Worm (Caenorhabditis elegans): Measurements from ENCODE around the gene cyp-13A10.

DNA sequence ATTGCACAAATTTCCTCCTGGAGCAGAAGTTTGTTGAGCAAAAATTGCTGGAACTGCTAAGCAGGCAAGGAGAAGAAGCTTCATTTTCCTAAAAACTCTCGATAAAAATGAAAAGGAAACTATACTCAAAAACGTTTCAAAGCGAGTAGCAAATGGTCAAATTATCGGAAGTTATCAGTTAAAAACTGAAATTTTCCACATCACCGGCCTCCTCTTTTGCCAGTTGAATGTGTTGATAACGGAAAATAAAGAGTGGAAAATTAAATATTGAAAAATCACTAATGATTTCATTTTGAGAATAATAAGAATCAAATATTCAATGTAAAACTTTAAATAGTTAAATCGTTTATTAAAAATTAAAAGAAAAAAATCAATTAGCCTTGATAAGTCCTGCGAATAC lies 3.8 kb downstream of the cyp-13A10 start, which contains the start of gene ZK1320.2:
- no peak for TF ChIP-seq ztf-23 (GFP tag; IDR thresholded peaks at IDR 0.05)
- TF ChIP-seq tab-1 (GFP tag; IDR thresholded peaks at IDR 0.05), result no peak
- TF ChIP-seq cog-1 (tag; optimal IDR thresholded peaks at IDR 0.05), result no peak
- no peak for TF ChIP-seq T22C8.4 (GFP tag; IDR thresholded peaks at IDR 0.05)
- TF ChIP-seq ztf-29 (GFP tag; IDR thresholded peaks at IDR 0.05), result no peak

Measured in whole organism, midembryonic.